Worm (Caenorhabditis elegans) whole organism, late embryonic: ENCODE measurements around the gene mec-12.

Experiments used
- K09A11.1 ChIP-seq: sonication (generic microtip); optimal IDR thresholded peaks from 2 replicates; lab custom pipeline; 2017; ENCODE audit warnings: antibody characterized with exemption, mild to moderate bottlenecking, missing genetic modification characterization, missing compliant biosample characterization; ENCODE audit not compliant: insufficient read depth
- ama-1 ChIP-seq: fragments of 150-350 bp; optimal IDR thresholded peaks from 2 replicates; lab custom pipeline; 2014
- ceh-2 ChIP-seq: sonication (generic microtip); optimal IDR thresholded peaks from 2 replicates; lab custom pipeline; 2016; ENCODE audit warnings: missing genotype, missing genetic modification characterization, missing compliant biosample characterization
- ceh-9 ChIP-seq: sonication (generic microtip); optimal IDR thresholded peaks from 2 replicates; lab custom pipeline; 2016; ENCODE audit warnings: mild to moderate bottlenecking, missing genetic modification characterization, inconsistent platforms, missing compliant biosample characterization
- ets-4 ChIP-seq: sonication (generic microtip); optimal IDR thresholded peaks from 2 replicates; lab custom pipeline; 2016; ENCODE audit warnings: missing genetic modification characterization, missing compliant biosample characterization
- fkh-10 ChIP-seq: fragments of 150-350 bp; optimal IDR thresholded peaks from 2 replicates; lab custom pipeline; 2014; ENCODE audit warnings: missing biosample characterization, missing genetic modification reagents, missing genetic modification characterization
- hlh-30 ChIP-seq: sonication (generic microtip); optimal IDR thresholded peaks from 2 replicates; lab custom pipeline; 2017; ENCODE audit warnings: antibody characterized with exemption, missing genetic modification characterization, missing compliant biosample characterization; ENCODE audit not compliant: insufficient read depth
- nfya-1 ChIP-seq: sonication (generic microtip); optimal IDR thresholded peaks from 2 replicates; lab custom pipeline; 2017; ENCODE audit warnings: missing genetic modification characterization, mild to moderate bottlenecking, missing compliant biosample characterization, antibody characterized with exemption, moderate library complexity
- odd-2 ChIP-seq: sonication (generic microtip); optimal IDR thresholded peaks from 2 replicates; lab custom pipeline; 2017; ENCODE audit warnings: antibody characterized with exemption, mild to moderate bottlenecking, missing genetic modification characterization, missing compliant biosample characterization
- ref-2 ChIP-seq: sonication (generic microtip); optimal IDR thresholded peaks from 2 replicates; lab custom pipeline; 2016; ENCODE audit warnings: missing genetic modification characterization, missing compliant biosample characterization
- zip-5 ChIP-seq: sonication (generic microtip); optimal IDR thresholded peaks from 2 replicates; lab custom pipeline; 2016; ENCODE audit warnings: missing genetic modification characterization, missing compliant biosample characterization

DNA sequence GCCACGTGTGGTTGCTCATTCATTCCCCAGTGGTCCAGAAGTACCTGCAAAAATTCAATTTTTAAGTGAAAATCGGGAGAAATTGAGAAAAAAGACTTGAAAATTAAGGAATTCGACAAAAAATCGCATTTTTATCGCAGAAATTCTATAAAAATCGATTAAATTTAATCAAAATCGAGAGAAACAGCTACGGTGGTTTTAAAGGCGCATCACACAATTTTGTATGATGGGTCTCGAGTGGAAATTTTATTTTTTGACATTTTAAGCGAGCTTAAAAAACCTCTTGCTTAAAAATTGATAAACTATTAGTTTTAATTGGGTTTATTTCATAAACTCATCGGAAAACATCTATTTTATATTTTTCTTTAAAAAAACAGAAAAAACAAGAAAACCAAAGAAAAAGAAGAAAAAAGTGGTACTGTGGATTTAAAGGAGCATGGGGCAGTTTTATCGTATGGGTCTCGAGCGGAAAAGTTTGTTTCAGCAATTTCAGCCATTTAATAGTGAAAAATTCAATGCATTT, 11.9 kb downstream of the mec-12 start, which contains the start of gene nipa-1:
- TF ChIP-seq ets-4 (tag; lab: Kevin White, UChicago) (no peak), ceh-9 (tag; lab: Kevin White, UChicago) (no peak), ref-2 (tag; lab: Kevin White, UChicago) (no peak), ceh-2 (no peak), zip-5 (no peak), fkh-10 (GFP tag; lab: Kevin White, UChicago) (no peak), K09A11.1 (tag; lab: Kevin White, UChicago) (no peak), ama-1 (lab: Kevin White, UChicago) (no peak), odd-2 (tag; lab: Kevin White, UChicago) (no peak), hlh-30 (no peak), nfya-1 (tag; lab: Kevin White, UChicago) (no peak)
